Worm (Caenorhabditis elegans): ENCODE data around the gene T04F3.3.

DNA sequence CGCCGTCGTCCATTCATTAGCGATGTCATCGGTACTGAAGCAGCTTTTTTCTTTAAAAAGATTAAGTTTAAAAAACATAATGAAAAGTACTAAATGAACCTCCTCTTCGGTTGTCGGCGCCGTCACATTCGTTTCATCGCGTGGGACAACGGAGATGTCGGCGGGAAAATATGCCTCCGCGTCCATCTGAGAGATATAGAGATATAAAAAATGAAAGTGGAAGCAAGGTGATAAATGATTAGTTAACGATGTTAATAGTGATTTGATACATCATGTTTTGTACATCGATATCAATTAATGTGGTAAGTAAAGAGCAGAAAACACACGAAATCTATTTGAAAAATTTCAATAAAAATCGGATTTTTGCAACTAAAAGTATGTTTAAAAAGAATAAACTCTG lies 28.5 kb downstream of the T04F3.3 start, which contains the start of gene F55A11.7:
- TF ChIP-seq T22C8.4 (GFP tag; IDR thresholded peaks at IDR 0.05) (no peak), flt-1 (GFP tag; IDR thresholded peaks at IDR 0.05) (no peak), klf-2 (GFP tag; conservative IDR thresholded peaks at IDR 0.05) (no peak), tab-1 (GFP tag; IDR thresholded peaks at IDR 0.05) (no peak), ztf-23 (GFP tag; IDR thresholded peaks at IDR 0.05) (no peak), ztf-29 (GFP tag; IDR thresholded peaks at IDR 0.05) (no peak), cog-1 (tag; optimal IDR thresholded peaks at IDR 0.05) (no peak)
